Fruit fly (Drosophila melanogaster) whole organism, embryonic: ENCODE measurements around the gene cindr.

Experiments used
- Lpt ChIP-seq: fragments of >200 bp; optimal IDR thresholded peaks from 2 replicates; lab custom pipeline; 2018; ENCODE audit warnings: missing biosample characterization, missing genetic modification characterization
- sens-2 ChIP-seq: fragments of 200-800 bp; sonication (Bioruptor generic); IDR thresholded peaks from 2 replicates; pipeline ENCODE4 v1.3.6; 2022; ENCODE audit warnings: missing biosample characterization, missing genetic modification characterization
- slp2 ChIP-seq: fragments of 200-800 bp; sonication (Bioruptor generic); optimal IDR thresholded peaks from 2 replicates; lab custom pipeline; 2016; ENCODE audit warnings: missing biosample characterization, missing genetic modification characterization
- vnd ChIP-seq: fragments of 200-800 bp; sonication (Bioruptor generic); IDR thresholded peaks from 3 replicates; pipeline ENCODE4 v1.3.6; 2022; ENCODE audit warnings: missing biosample characterization, missing genetic modification characterization; ENCODE audit not compliant: partially characterized antibody

dm6 chr3R:30872301-30873044, 64.1 kb downstream of the cindr start, which contains the start of gene CG15545:
- TF ChIP-seq vnd (GFP tag; lab: Robert Waterston, UW) (no peak), Lpt (GFP tag; lab: Kevin White, UChicago) (no peak), slp2 (GFP tag; lab: Kevin White, UChicago) (no peak), sens-2 (no peak)
